Worm (Caenorhabditis elegans) whole organism, L3 larva: ENCODE measurements around the gene srt-36.

Experiments
- R02D3.7 ChIP-seq: fragments of 150-350 bp; optimal IDR thresholded peaks from 2 replicates; lab custom pipeline; 2014; ENCODE audit warnings: missing biosample characterization, missing genetic modification characterization
- elt-2 ChIP-seq: sonication (generic microtip); optimal IDR thresholded peaks from 2 replicates; lab custom pipeline; 2016; ENCODE audit warnings: missing genetic modification reagents, mild to moderate bottlenecking, missing genetic modification characterization, missing compliant biosample characterization
- nhr-12 ChIP-seq: fragments of 150-350 bp; optimal IDR thresholded peaks from 2 replicates; lab custom pipeline; 2014; ENCODE audit warnings: missing biosample characterization, missing genetic modification characterization
- skn-1 ChIP-seq: fragments of 150-350 bp; optimal IDR thresholded peaks from 2 replicates; lab custom pipeline; 2014; ENCODE audit warnings: missing biosample characterization, missing genetic modification characterization

DNA sequence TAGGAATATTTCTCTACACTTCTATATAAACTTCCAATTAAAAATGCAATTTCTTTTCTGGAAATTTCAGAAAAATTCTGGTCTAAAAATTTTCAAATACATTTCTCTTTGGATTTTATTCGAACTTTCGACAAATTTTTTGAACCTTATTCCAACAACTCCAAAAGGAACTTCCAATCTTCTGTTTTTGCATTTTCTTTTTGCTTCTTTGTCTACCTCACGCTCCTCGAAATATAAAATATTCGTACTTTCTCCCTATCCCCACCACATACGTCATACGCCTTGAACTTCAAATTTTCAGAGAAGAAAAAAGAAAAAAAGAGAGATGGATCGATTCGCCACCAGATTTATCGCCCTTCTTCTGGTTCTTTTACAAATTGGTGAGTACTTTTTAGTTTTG lies 48.8 kb downstream of the srt-36 start, which contains the start of gene nlp-9:
- no peak for TF ChIP-seq skn-1 (tag; lab: Kevin White, UChicago)
- TF ChIP-seq elt-2 (tag; lab: Kevin White, UChicago), result no peak
- no peak for TF ChIP-seq R02D3.7 (tag; lab: Kevin White, UChicago)
- TF ChIP-seq nhr-12 (tag; lab: Kevin White, UChicago), result no peak
